Fruit fly (Drosophila melanogaster) whole organism, adult: ENCODE results near the gene tai.

ENCODE experiments used
- CG11617 ChIP-seq: fragments of 200-800 bp; sonication (Bioruptor generic); optimal IDR thresholded peaks from 2 replicates; lab custom pipeline; 2017; ENCODE audit warnings: mild to moderate bottlenecking, missing biosample characterization, missing genetic modification reagents, missing genetic modification characterization
- CG12768 ChIP-seq: fragments of 200-800 bp; sonication (Bioruptor generic); optimal IDR thresholded peaks from 2 replicates; lab custom pipeline; 2017; ENCODE audit warnings: missing biosample characterization, missing genetic modification characterization, mild to moderate bottlenecking, moderate library complexity, missing genetic modification reagents
- CG14711 ChIP-seq: fragments of 200-800 bp; sonication (Bioruptor generic); optimal IDR thresholded peaks from 2 replicates; lab custom pipeline; 2018; ENCODE audit warnings: missing biosample characterization, mild to moderate bottlenecking, missing genetic modification characterization, moderate library complexity
- CG1620 ChIP-seq: fragments of 200-800 bp; sonication (Bioruptor generic); optimal IDR thresholded peaks from 2 replicates; lab custom pipeline; 2016; ENCODE audit warnings: missing biosample characterization, missing genetic modification characterization
- CG33017 ChIP-seq: fragments of 200-800 bp; sonication (Bioruptor generic); optimal IDR thresholded peaks from 2 replicates; lab custom pipeline; 2018; ENCODE audit warnings: missing biosample characterization, mild to moderate bottlenecking, missing genetic modification characterization, moderate library complexity
- CG5204 ChIP-seq: fragments of 200-800 bp; sonication (Bioruptor generic); optimal IDR thresholded peaks from 2 replicates; lab custom pipeline; 2016; ENCODE audit warnings: missing biosample characterization, missing genetic modification characterization
- CG7045 ChIP-seq: fragments of 200-800 bp; sonication (Bioruptor generic); optimal IDR thresholded peaks from 2 replicates; lab custom pipeline; 2017; ENCODE audit warnings: missing biosample characterization, mild to moderate bottlenecking, missing genetic modification characterization
- CG7101 ChIP-seq: fragments of 200-800 bp; sonication (Bioruptor generic); optimal IDR thresholded peaks from 2 replicates; lab custom pipeline; 2018; ENCODE audit warnings: missing biosample characterization, mild to moderate bottlenecking, missing genetic modification characterization, moderate library complexity
- Clk ChIP-seq: fragments of 200-800 bp; sonication (Bioruptor generic); optimal IDR thresholded peaks from 2 replicates; lab custom pipeline; 2017; ENCODE audit warnings: missing biosample characterization, missing genetic modification characterization
- Crg-1 ChIP-seq: fragments of 200-800 bp; sonication (Bioruptor generic); optimal IDR thresholded peaks from 2 replicates; lab custom pipeline; 2016; ENCODE audit warnings: missing biosample characterization, missing genetic modification characterization
- Hr96 ChIP-seq: fragments of 200-800 bp; sonication (Bioruptor generic); optimal IDR thresholded peaks from 2 replicates; lab custom pipeline; 2016; ENCODE audit warnings: missing biosample characterization, missing genetic modification characterization
- Mnt ChIP-seq: fragments of 200-800 bp; sonication (Bioruptor generic); optimal IDR thresholded peaks from 2 replicates; lab custom pipeline; 2016; ENCODE audit warnings: missing biosample characterization, mild to moderate bottlenecking, missing genetic modification characterization
- bab1 ChIP-seq: fragments of 200-800 bp; sonication (Bioruptor generic); optimal IDR thresholded peaks from 3 replicates; lab custom pipeline; 2019; ENCODE audit warnings: missing biosample characterization, mild to moderate bottlenecking, missing genetic modification characterization, moderate library complexity
- cic ChIP-seq: fragments of 200-800 bp; sonication (Bioruptor generic); optimal IDR thresholded peaks from 2 replicates; lab custom pipeline; 2017; ENCODE audit warnings: missing biosample characterization, mild to moderate bottlenecking, missing genetic modification characterization, moderate library complexity
- cnc ChIP-seq, 2 experiments: fragments of >200 bp; optimal IDR thresholded peaks; 2 replicates each; lab custom pipeline; 2017
- kay ChIP-seq: fragments of 200-800 bp; sonication (Bioruptor generic); peaks from one replicate; lab custom pipeline; 2016; ENCODE audit warnings: missing biosample characterization, missing genetic modification characterization, borderline replicate concordance
- ovo ChIP-seq: fragments of 200-800 bp; sonication (Bioruptor generic); optimal IDR thresholded peaks from 2 replicates; lab custom pipeline; 2016; ENCODE audit warnings: missing biosample characterization, missing genetic modification characterization
- pad ChIP-seq: fragments of 200-800 bp; sonication (Bioruptor generic); optimal IDR thresholded peaks from 3 replicates; lab custom pipeline; 2017; ENCODE audit warnings: missing biosample characterization, missing genetic modification characterization, mild to moderate bottlenecking, moderate library complexity, missing genetic modification reagents
- tj ChIP-seq: fragments of 200-800 bp; sonication (Bioruptor generic); optimal IDR thresholded peaks from 3 replicates; lab custom pipeline; 2017; ENCODE audit warnings: missing biosample characterization, mild to moderate bottlenecking, missing genetic modification characterization, moderate library complexity
- toe ChIP-seq: fragments of 200-800 bp; sonication (Bioruptor generic); optimal IDR thresholded peaks from 2 replicates; lab custom pipeline; 2016; ENCODE audit warnings: missing biosample characterization, missing genetic modification characterization

The tai gene

DNA sequence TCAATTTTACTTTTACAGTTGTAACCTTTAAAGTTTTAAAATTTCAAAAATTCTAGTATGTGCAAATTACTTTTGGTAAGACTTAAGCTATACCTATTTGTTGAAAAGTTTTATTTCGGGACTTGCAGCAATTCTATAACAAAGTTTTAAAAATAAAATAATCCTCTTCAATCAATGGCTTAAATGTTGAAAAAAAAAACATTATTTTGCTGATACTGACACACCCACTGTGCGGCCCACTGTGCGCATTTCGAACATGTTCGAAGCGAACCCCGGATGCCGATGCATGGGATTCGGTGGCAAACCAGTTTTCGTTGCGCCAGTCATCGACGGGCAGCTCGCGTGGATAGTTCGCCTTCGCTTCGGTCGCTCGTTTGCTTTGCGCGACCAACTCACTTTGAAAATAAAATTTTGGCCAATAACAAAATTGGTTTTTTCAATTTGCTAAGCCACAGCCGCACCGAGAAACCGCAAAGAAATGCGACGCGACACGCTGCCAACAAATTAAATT lies 41.1 kb upstream of the tai start, which contains the start of gene CG32982:
TSS of gene CG32982 (plus strand) at position 320 of the 511 bp plus-strand sequence.
- peak; percentile 53 for TF ChIP-seq kay (GFP tag; lab: Kevin White, UChicago)
- peak; percentile 87 for TF ChIP-seq CG12768 (GFP tag; lab: Kevin White, UChicago)
- TF ChIP-seq Mnt = peak; percentile 32
- TF ChIP-seq pad (GFP tag; lab: Kevin White, UChicago) = peak; percentile 61
- TF ChIP-seq CG7045 (GFP tag; lab: Kevin White, UChicago) = peak; percentile 86
- TF ChIP-seq CG5204 (GFP tag; lab: Kevin White, UChicago) = peak; percentile 86
- TF ChIP-seq CG11617 (GFP tag; lab: Kevin White, UChicago) = peak; percentile 81
- peak; percentile 87 for TF ChIP-seq toe
- TF ChIP-seq Crg-1 = peak; percentile 54
- peak; percentile 46 for TF ChIP-seq tj (GFP tag; lab: Kevin White, UChicago)
- peak; percentile 41 for TF ChIP-seq bab1 (GFP tag; lab: Kevin White, UChicago)
- no peak for TF ChIP-seq cic
- TF ChIP-seq Hr96 (GFP tag; lab: Kevin White, UChicago) = peak; percentile 85
- TF ChIP-seq CG14711 (tag; lab: Kevin White, UChicago) = peak; percentile 54
- TF ChIP-seq Clk (GFP tag; lab: Kevin White, UChicago) = peak; percentile 67
- TF ChIP-seq CG7101 = peak; percentile 74
- TF ChIP-seq CG33017 (tag; lab: Kevin White, UChicago) = peak; percentile 73
- TF ChIP-seq cnc (optimal IDR thresholded peaks at IDR 0.05; lab: Kevin White, UChicago) = no peak
- TF ChIP-seq ovo (GFP tag; lab: Kevin White, UChicago) = peak; percentile 46
- peak; percentile 60 for TF ChIP-seq CG1620

DNA sequence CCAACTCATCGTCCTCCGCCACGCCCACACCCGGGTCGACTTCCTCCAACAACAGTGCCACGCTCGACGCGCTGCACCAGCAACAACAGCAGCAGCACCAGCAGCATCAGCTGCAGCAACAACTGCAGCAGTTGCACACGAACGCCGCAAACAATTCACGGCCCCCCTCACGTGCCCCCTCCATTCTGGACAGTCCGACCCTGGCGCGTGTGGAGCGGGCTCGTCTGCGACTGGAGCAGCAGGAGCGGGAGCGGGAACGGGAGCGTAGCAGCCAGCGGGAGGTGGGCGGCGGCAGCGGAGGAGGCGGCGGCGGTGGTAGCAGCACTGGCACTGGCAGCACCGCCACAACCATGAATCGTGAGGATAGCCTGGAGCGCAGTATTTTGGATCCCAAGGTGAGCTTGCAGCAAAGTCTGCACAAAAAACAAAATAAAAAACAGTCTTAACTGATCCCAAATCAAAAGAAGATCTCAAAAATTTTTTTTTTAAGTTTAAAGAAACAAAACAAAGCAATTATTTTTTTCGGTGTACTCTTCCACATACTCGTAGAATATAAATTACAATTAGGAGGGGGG lies 39.4 kb upstream of the tai start:
- TF ChIP-seq Hr96 (GFP tag; lab: Kevin White, UChicago) (no peak), Crg-1 (no peak), Clk (GFP tag; lab: Kevin White, UChicago) (no peak), toe (no peak), CG7045 (GFP tag; lab: Kevin White, UChicago) (no peak), Mnt (no peak), CG14711 (tag; lab: Kevin White, UChicago) (no peak)

DNA sequence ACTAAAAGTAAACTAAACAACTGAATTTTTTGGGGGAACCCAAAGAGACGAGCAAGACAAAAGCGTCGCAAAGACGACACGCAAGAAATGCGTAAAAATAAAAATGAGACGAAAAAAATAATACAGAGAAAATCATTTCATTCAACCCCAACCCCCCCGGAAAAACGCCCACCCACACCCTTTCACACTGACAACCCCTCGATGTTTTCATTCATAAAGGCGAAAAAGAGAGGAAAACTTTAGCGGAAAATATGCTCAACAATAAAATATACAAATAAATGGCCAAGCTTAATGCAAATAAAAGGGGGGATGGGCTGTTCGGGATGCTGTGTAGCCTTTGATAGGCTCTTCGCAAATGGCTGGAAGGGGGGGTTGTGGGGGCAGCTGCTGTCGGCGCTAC lies 35.6 kb upstream of the tai start:
- TF ChIP-seq kay (GFP tag; lab: Kevin White, UChicago) (no peak), CG7101 (no peak), cic (no peak), cnc (optimal IDR thresholded peaks at IDR 0.05; lab: Kevin White, UChicago) (no peak), CG12768 (GFP tag; lab: Kevin White, UChicago) (no peak), CG14711 (tag; lab: Kevin White, UChicago) (no peak), CG7045 (GFP tag; lab: Kevin White, UChicago) (no peak), bab1 (GFP tag; lab: Kevin White, UChicago) (no peak), CG1620 (no peak)

DNA sequence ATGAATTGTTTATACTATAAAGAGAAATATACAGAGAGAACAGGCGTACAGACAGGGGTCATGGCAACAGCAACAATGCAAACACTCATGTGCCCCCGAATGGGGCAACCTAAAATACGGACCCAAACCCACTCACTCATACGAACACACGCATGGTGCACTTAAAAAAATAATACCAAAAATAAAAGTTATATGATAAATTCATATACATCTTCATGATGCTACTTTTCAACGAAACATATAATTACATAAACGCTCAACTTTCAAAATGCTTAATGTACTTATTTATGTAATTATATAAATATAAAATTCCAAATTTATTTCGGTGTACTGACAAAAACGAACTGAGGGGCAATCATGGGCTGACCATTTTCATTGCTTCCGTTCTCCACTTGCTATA lies 33.4 kb upstream of the tai start:
- TF ChIP-seq CG14711 (tag; lab: Kevin White, UChicago) (peak; percentile 43), CG7101 (peak; percentile 8), Mnt (no peak), Crg-1 (no peak)

DNA sequence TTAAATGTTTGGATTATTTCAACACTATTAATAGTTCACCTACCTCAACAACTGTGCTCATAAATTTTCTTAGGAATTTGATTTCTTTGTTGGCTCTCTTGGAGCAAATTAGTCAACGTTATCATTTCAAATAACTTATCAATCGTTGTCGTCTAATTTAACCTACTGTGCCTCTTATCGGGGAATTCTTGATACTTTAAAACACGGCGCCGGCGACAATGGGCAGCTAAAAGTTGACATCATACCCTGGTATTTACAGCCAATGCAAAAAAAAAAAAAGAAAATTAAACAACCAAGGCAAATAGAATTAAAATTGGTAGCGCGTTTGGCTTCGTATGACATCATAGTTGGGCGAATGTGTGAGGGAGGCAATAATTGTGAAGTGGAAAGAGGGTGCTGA lies 32.4 kb upstream of the tai start:
- TF ChIP-seq kay (GFP tag; lab: Kevin White, UChicago) (peak; percentile 49), Hr96 (GFP tag; lab: Kevin White, UChicago) (no peak), CG14711 (tag; lab: Kevin White, UChicago) (no peak), CG12768 (GFP tag; lab: Kevin White, UChicago) (no peak), CG5204 (GFP tag; lab: Kevin White, UChicago) (no peak)

DNA sequence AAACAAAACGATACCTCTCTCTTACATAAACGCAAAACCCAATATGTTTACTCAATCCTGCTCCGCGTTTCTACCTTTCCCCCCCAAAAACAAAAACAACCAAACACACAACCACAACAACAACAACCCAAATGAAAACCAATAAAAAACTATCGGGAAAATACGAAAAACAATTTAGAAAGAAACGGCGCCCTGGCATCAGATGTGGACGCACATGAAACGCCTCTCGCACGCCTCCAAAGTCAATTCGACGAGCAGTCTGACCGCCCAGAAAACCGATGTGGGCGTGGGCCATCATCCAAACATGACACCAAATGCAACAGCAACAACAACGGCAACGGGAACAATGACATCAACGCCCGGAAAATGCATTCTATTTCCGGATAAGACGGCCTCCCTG lies 31.6 kb upstream of the tai start:
- no peak for TF ChIP-seq CG12768 (GFP tag; lab: Kevin White, UChicago)
- no peak for TF ChIP-seq CG7101
- no peak for TF ChIP-seq cnc (optimal IDR thresholded peaks at IDR 0.05; lab: Kevin White, UChicago)
- TF ChIP-seq cic = no peak
- no peak for TF ChIP-seq kay (GFP tag; lab: Kevin White, UChicago)
- no peak for TF ChIP-seq pad (GFP tag; lab: Kevin White, UChicago)
- TF ChIP-seq Mnt = no peak
- no peak for TF ChIP-seq bab1 (GFP tag; lab: Kevin White, UChicago)
- no peak for TF ChIP-seq toe
- TF ChIP-seq ovo (GFP tag; lab: Kevin White, UChicago) = no peak
- TF ChIP-seq CG5204 (GFP tag; lab: Kevin White, UChicago) = no peak
- TF ChIP-seq CG1620 = no peak
- no peak for TF ChIP-seq CG33017 (tag; lab: Kevin White, UChicago)
- TF ChIP-seq Clk (GFP tag; lab: Kevin White, UChicago) = no peak
- TF ChIP-seq Crg-1 = no peak
- TF ChIP-seq CG11617 (GFP tag; lab: Kevin White, UChicago) = no peak

DNA sequence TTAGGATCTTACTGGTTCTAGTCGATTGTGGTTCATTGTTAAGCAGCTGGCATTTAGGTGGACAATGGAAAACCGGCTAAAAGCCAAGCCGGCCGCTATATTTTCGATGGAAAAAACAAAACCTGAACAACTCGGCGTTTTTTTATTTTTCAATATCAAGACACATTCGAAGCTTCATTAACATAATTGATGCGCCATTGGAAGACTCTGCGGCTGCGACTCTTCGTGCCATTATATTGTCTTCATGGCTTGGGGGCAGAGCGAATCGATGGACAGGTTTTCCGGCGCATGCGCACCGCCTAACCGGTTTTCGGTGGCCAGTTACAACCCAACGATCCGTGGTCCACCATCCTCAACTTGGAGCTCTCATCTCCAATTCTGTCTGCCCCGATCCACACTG lies 29.9 kb upstream of the tai start:
- TF ChIP-seq cnc (optimal IDR thresholded peaks at IDR 0.05; lab: Kevin White, UChicago) (no peak), ovo (GFP tag; lab: Kevin White, UChicago) (no peak)
